Fruit fly (Drosophila melanogaster): ENCODE results near the gene CG43675.

DNA sequence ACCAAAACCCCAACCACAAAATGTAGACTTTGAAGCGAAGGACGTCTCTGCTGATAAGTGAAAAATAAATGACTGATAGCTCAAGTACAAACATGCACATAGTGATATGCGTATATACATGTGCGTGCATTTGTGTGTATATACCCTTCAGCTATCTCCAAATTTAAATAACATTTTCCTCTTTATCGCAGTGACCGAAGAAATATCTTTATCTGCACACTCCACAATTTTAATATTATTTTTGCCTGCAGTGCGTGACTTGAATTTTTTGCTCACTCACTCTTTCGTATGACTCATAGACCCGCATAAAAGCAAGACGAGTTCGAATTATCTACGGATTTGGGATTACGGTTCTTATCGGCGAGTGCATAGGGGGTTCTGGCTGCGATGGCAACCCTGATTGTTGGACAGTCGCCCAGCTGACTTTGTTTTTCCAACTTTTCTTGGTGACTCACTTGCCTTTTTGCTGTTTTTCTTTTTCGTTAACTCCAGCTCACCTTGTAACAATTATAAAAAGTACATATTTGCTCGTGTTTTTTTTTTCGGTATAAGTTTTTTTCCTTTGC lies 12.2 kb upstream of the CG43675 start:
- TF ChIP-seq EcR (GFP tag; optimal IDR thresholded peaks at IDR 0.05) (no peak), CG13204 (GFP tag; optimal IDR thresholded peaks at IDR 0.05) (no peak), Pif1B (GFP tag; optimal IDR thresholded peaks at IDR 0.05) (no peak), gl (tag; optimal IDR thresholded peaks at IDR 0.05) (no peak), Ets98B (GFP tag; IDR thresholded peaks at IDR 0.05) (no peak), CG8159 (tag; optimal IDR thresholded peaks at IDR 0.05) (no peak), Snoo (tag; optimal IDR thresholded peaks at IDR 0.05) (no peak), CG9948 (tag; optimal IDR thresholded peaks at IDR 0.05) (no peak), CG32121 (GFP tag; IDR thresholded peaks at IDR 0.05) (no peak), CG14655 (GFP tag; optimal IDR thresholded peaks at IDR 0.05) (no peak), CG17806 (tag; optimal IDR thresholded peaks at IDR 0.05) (no peak), rn (GFP tag; IDR thresholded peaks at IDR 0.05) (no peak)

All from whole organism, pupa.